Fruit fly (Drosophila melanogaster) whole organism, embryonic: ENCODE results near the gene CG6726.

ENCODE experiments used
- CG11398 ChIP-seq: fragments of 200-800 bp; sonication (Bioruptor generic); optimal IDR thresholded peaks from 2 replicates; lab custom pipeline; 2016; ENCODE audit warnings: missing biosample characterization, missing genetic modification characterization
- CG11560 ChIP-seq: fragments of 200-800 bp; sonication (Bioruptor generic); IDR thresholded peaks from 3 replicates; pipeline ENCODE4 v1.3.6; 2022; ENCODE audit warnings: missing biosample characterization, missing genetic modification characterization
- CG11696 ChIP-seq: fragments of 200-800 bp; sonication (Bioruptor generic); IDR thresholded peaks from 2 replicates; pipeline ENCODE4 v1.3.6; 2022; ENCODE audit warnings: missing biosample characterization, missing genetic modification characterization
- CG12299 ChIP-seq: fragments of 200-800 bp; sonication (Bioruptor generic); optimal IDR thresholded peaks from 2 replicates; lab custom pipeline; 2018; ENCODE audit warnings: missing biosample characterization, mild to moderate bottlenecking, missing genetic modification characterization
- CG13123 ChIP-seq: fragments of 200-800 bp; sonication (Bioruptor generic); optimal IDR thresholded peaks from 2 replicates; lab custom pipeline; 2016; ENCODE audit warnings: missing biosample characterization, missing genetic modification characterization
- CG14860 ChIP-seq: fragments of 200-800 bp; sonication (Bioruptor generic); IDR thresholded peaks from 3 replicates; pipeline ENCODE4 v1.3.6; 2022; ENCODE audit warnings: missing biosample characterization, missing genetic modification characterization; ENCODE audit not compliant: partially characterized antibody
- CG16815 ChIP-seq: fragments of 200-800 bp; sonication (Bioruptor generic); optimal IDR thresholded peaks from 3 replicates; lab custom pipeline; 2017; ENCODE audit warnings: missing biosample characterization, mild to moderate bottlenecking, missing genetic modification characterization
- CG17568 ChIP-seq: fragments of 200-800 bp; sonication (Bioruptor generic); optimal IDR thresholded peaks from 2 replicates; lab custom pipeline; 2018; ENCODE audit warnings: missing biosample characterization, mild to moderate bottlenecking, missing genetic modification characterization, moderate library complexity
- CG2120 ChIP-seq: fragments of 200-800 bp; sonication (Bioruptor generic); optimal IDR thresholded peaks from 3 replicates; lab custom pipeline; 2016; ENCODE audit warnings: missing biosample characterization, missing genetic modification characterization
- CG2199 ChIP-seq: fragments of 200-800 bp; sonication (Bioruptor generic); IDR thresholded peaks from 3 replicates; pipeline ENCODE4 v1.3.6; 2022; ENCODE audit warnings: missing biosample characterization, missing genetic modification characterization
- CG2875 ChIP-seq: fragments of 200-800 bp; sonication (Bioruptor generic); optimal IDR thresholded peaks from 2 replicates; lab custom pipeline; 2017; ENCODE audit warnings: missing biosample characterization, mild to moderate bottlenecking, missing genetic modification characterization, missing genetic modification reagents
- CG3281 ChIP-seq: fragments of 200-800 bp; sonication (Bioruptor generic); optimal IDR thresholded peaks from 3 replicates; lab custom pipeline; 2017; ENCODE audit warnings: missing biosample characterization, mild to moderate bottlenecking, missing genetic modification characterization
- CG4404 ChIP-seq: fragments of 200-800 bp; sonication (Bioruptor generic); IDR thresholded peaks from 2 replicates; pipeline ENCODE4 v1.3.6; 2022; ENCODE audit warnings: missing biosample characterization, missing genetic modification characterization
- CG5180 ChIP-seq: fragments of 200-800 bp; sonication (Bioruptor generic); optimal IDR thresholded peaks from 3 replicates; lab custom pipeline; 2017; ENCODE audit warnings: missing biosample characterization, missing genetic modification characterization, mild to moderate bottlenecking, moderate library complexity, missing genetic modification reagents
- CG6272 ChIP-seq: fragments of 200-800 bp; sonication (Bioruptor generic); IDR thresholded peaks from 2 replicates; pipeline ENCODE4 v1.3.6; 2022; ENCODE audit warnings: missing biosample characterization, missing genetic modification characterization
- CG6683 ChIP-seq: fragments of 200-800 bp; sonication (Bioruptor generic); optimal IDR thresholded peaks from 2 replicates; lab custom pipeline; 2017; ENCODE audit warnings: missing biosample characterization, mild to moderate bottlenecking, missing genetic modification characterization, missing genetic modification reagents
- CG7745 ChIP-seq: fragments of 200-800 bp; sonication (Bioruptor generic); optimal IDR thresholded peaks from 2 replicates; lab custom pipeline; 2018; ENCODE audit warnings: missing biosample characterization, mild to moderate bottlenecking, missing genetic modification characterization, moderate library complexity
- CG8924 ChIP-seq: fragments of 200-800 bp; optimal IDR thresholded peaks from 3 replicates; lab custom pipeline; 2019; ENCODE audit warnings: missing biosample characterization, mild to moderate bottlenecking, missing genetic modification characterization, moderate library complexity
- CHES-1-like ChIP-seq: fragments of 200-800 bp; sonication (Bioruptor generic); optimal IDR thresholded peaks from 2 replicates; lab custom pipeline; 2016; ENCODE audit warnings: missing biosample characterization, missing genetic modification characterization
- Ets65A ChIP-seq: fragments of 200-800 bp; sonication (Bioruptor generic); peaks from one replicate; lab custom pipeline; 2016; ENCODE audit warnings: missing biosample characterization, missing genetic modification characterization
- Fer1 ChIP-seq: fragments of 200-800 bp; sonication (Bioruptor generic); optimal IDR thresholded peaks from 2 replicates; lab custom pipeline; 2017; ENCODE audit warnings: missing biosample characterization, mild to moderate bottlenecking, missing genetic modification characterization
- HmgZ ChIP-seq: fragments of 200-800 bp; sonication (Bioruptor generic); optimal IDR thresholded peaks from 2 replicates; lab custom pipeline; 2018; ENCODE audit warnings: missing biosample characterization, mild to moderate bottlenecking, missing genetic modification characterization
- Hr39 ChIP-seq: fragments of >200 bp; optimal IDR thresholded peaks from 2 replicates; lab custom pipeline; 2017
- Hr51 ChIP-seq, 2 experiments: fragments of 200-800 bp; sonication (Bioruptor generic); optimal IDR thresholded peaks; 2 replicates in 1 of 2; 3 replicates in 1 of 2; lab custom pipeline; 2016 to 2018; ENCODE audit warnings: missing biosample characterization in 2 of 2, missing genetic modification characterization in 2 of 2, mild to moderate bottlenecking in 1 of 2, moderate library complexity in 1 of 2
- Lpt ChIP-seq: fragments of >200 bp; optimal IDR thresholded peaks from 2 replicates; lab custom pipeline; 2018; ENCODE audit warnings: missing biosample characterization, missing genetic modification characterization
- Sry-β ChIP-seq: fragments of 200-800 bp; sonication (Bioruptor generic); optimal IDR thresholded peaks from 2 replicates; lab custom pipeline; 2018; ENCODE audit warnings: missing biosample characterization, mild to moderate bottlenecking, missing genetic modification characterization, moderate library complexity
- Sry-δ ChIP-seq: fragments of 200-800 bp; sonication (Bioruptor generic); optimal IDR thresholded peaks from 2 replicates; lab custom pipeline; 2016; ENCODE audit warnings: missing biosample characterization, missing genetic modification characterization
- Stat92E ChIP-seq, 3 experiments: fragments of >200 bp in 2 of 3; fragments of 200-800 bp in 1 of 3; sonication (Bioruptor generic) in 1 of 3; optimal IDR thresholded peaks; 2 replicates each; lab custom pipeline; 2017 to 2019; ENCODE audit warnings: missing biosample characterization in 3 of 3, missing genetic modification characterization in 3 of 3, mild to moderate bottlenecking in 1 of 3, moderate library complexity in 1 of 3
- Tbp ChIP-seq: fragments of >200 bp; optimal IDR thresholded peaks from 2 replicates; lab custom pipeline; 2018; ENCODE audit warnings: missing biosample characterization, missing genetic modification characterization
- ab ChIP-seq: fragments of 200-800 bp; sonication (Bioruptor generic); optimal IDR thresholded peaks from 2 replicates; lab custom pipeline; 2016; ENCODE audit warnings: missing biosample characterization, missing genetic modification characterization
- bsh ChIP-seq, 2 experiments: fragments of 200-800 bp; sonication (Bioruptor generic); optimal IDR thresholded peaks; 2 replicates each; lab custom pipeline; 2017 to 2018; ENCODE audit warnings: mild to moderate bottlenecking in 2 of 2, missing biosample characterization in 2 of 2, missing genetic modification characterization in 2 of 2, moderate library complexity in 1 of 2
- cato ChIP-seq: fragments of 200-800 bp; sonication (Bioruptor generic); optimal IDR thresholded peaks from 2 replicates; lab custom pipeline; 2016; ENCODE audit warnings: missing biosample characterization, missing genetic modification characterization, borderline replicate concordance
- ci ChIP-seq: fragments of 200-800 bp; sonication (Bioruptor generic); IDR thresholded peaks from 3 replicates; pipeline ENCODE4 v1.3.6; 2022; ENCODE audit warnings: missing biosample characterization, missing genetic modification characterization
- dan ChIP-seq: fragments of 200-800 bp; sonication (Bioruptor generic); IDR thresholded peaks from 2 replicates; pipeline ENCODE4 v1.3.6; 2022; ENCODE audit warnings: missing biosample characterization, missing genetic modification characterization
- dimm ChIP-seq: fragments of 200-800 bp; sonication (Bioruptor generic); IDR thresholded peaks from 2 replicates; pipeline ENCODE4 v1.3.6; 2022; ENCODE audit warnings: missing biosample characterization, missing genetic modification characterization
- dm ChIP-seq: fragments of 200-800 bp; sonication (Bioruptor generic); optimal IDR thresholded peaks from 3 replicates; lab custom pipeline; 2016; ENCODE audit warnings: missing biosample characterization, missing genetic modification characterization
- dmrt99B ChIP-seq: fragments of 200-800 bp; sonication (Bioruptor generic); optimal IDR thresholded peaks from 2 replicates; lab custom pipeline; 2018; ENCODE audit warnings: missing biosample characterization, mild to moderate bottlenecking, missing genetic modification characterization, moderate library complexity
- fd64A ChIP-seq: fragments of 200-800 bp; sonication (Bioruptor generic); optimal IDR thresholded peaks from 3 replicates; lab custom pipeline; 2018; ENCODE audit warnings: missing biosample characterization, mild to moderate bottlenecking, missing genetic modification characterization
- fd96Cb ChIP-seq: fragments of 200-800 bp; sonication (Bioruptor generic); optimal IDR thresholded peaks from 2 replicates; lab custom pipeline; 2018; ENCODE audit warnings: missing biosample characterization, mild to moderate bottlenecking, missing genetic modification characterization, moderate library complexity
- gsb-n ChIP-seq: fragments of 200-800 bp; sonication (Bioruptor generic); optimal IDR thresholded peaks from 3 replicates; lab custom pipeline; 2018; ENCODE audit warnings: missing biosample characterization, mild to moderate bottlenecking, missing genetic modification characterization
- jigr1 ChIP-seq: fragments of 200-800 bp; sonication (Bioruptor generic); IDR thresholded peaks from 3 replicates; pipeline ENCODE4 v1.3.6; 2022; ENCODE audit warnings: missing biosample characterization, missing genetic modification characterization
- knrl ChIP-seq: fragments of 200-800 bp; sonication (Bioruptor generic); IDR thresholded peaks from 3 replicates; pipeline ENCODE4 v1.3.6; 2022; ENCODE audit warnings: missing biosample characterization, missing genetic modification characterization; ENCODE audit not compliant: partially characterized antibody
- pan ChIP-seq, 4 experiments: fragments of >200 bp in 3 of 4; fragments of 200-800 bp in 1 of 4; sonication (Bioruptor generic) in 1 of 4; optimal IDR thresholded peaks in 3 of 4; IDR thresholded peaks in 1 of 4; 2 replicates each; pipeline versions ENCODE4 v1.3.6 to Lab custom; 2017 to 2022; ENCODE audit warnings: missing biosample characterization in 2 of 4, missing genetic modification characterization in 2 of 4, mixed read lengths in 1 of 4
- ro ChIP-seq: fragments of 200-800 bp; sonication (Bioruptor generic); IDR thresholded peaks from 2 replicates; pipeline ENCODE4 v1.3.6; 2022; ENCODE audit warnings: missing biosample characterization, missing genetic modification characterization
- sd ChIP-seq: fragments of 200-800 bp; sonication (Bioruptor generic); optimal IDR thresholded peaks from 3 replicates; lab custom pipeline; 2018; ENCODE audit warnings: missing biosample characterization, mild to moderate bottlenecking, missing genetic modification characterization, moderate library complexity
- sim ChIP-seq: fragments of 200-800 bp; sonication (Bioruptor generic); IDR thresholded peaks from 2 replicates; pipeline ENCODE4 v1.3.6; 2022; ENCODE audit warnings: missing biosample characterization, missing genetic modification characterization
- sisA ChIP-seq: fragments of 200-800 bp; sonication (Bioruptor generic); IDR thresholded peaks from 2 replicates; pipeline ENCODE4 v1.3.6; 2022; ENCODE audit warnings: missing biosample characterization, missing genetic modification characterization
- tll ChIP-seq, 2 experiments: fragments of 200-800 bp in 1 of 2; fragments of >200 bp in 1 of 2; sonication (Bioruptor generic) in 1 of 2; optimal IDR thresholded peaks; 2 replicates each; lab custom pipeline; 2017 to 2019; ENCODE audit warnings: missing biosample characterization in 2 of 2, missing genetic modification characterization in 2 of 2, mild to moderate bottlenecking in 1 of 2, moderate library complexity in 1 of 2
- yki ChIP-seq: fragments of >200 bp; optimal IDR thresholded peaks from 3 replicates; lab custom pipeline; 2018
- zfh2 ChIP-seq: fragments of 200-800 bp; sonication (Bioruptor generic); optimal IDR thresholded peaks from 2 replicates; lab custom pipeline; 2016; ENCODE audit warnings: missing biosample characterization, missing genetic modification characterization

Gene CG6726

dm6 chr3R:23048690-23049118, 42.8 kb upstream of the CG6726 start (continued):
- TF ChIP-seq fd64A (no peak), CG8924 (peak; percentile 85), CG11696 (GFP tag; lab: Robert Waterston, UW) (peak; percentile 10; the same call in 1 of the 2 replicates), CHES-1-like (GFP tag; lab: Kevin White, UChicago) (no peak), dm (GFP tag; lab: Kevin White, UChicago) (peak; percentile 18), dmrt99B (peak; percentile 92), yki (no peak), gsb-n (tag; lab: Kevin White, UChicago) (peak; percentile 42), Hr39 (lab: Kevin White, UChicago) (no peak), CG6272 (GFP tag; lab: Robert Waterston, UW) (no peak; the same call in 1 of the 2 replicates), sisA (peak; percentile 58), pan (optimal IDR thresholded peaks at IDR 0.05; lab: Kevin White, UChicago) (no peak), pan (GFP tag; optimal IDR thresholded peaks at IDR 0.05 in 1 of 2, IDR thresholded peaks at IDR 0.05 in 1 of 2) (peak in 1 of 2 experiments; percentile 53), CG3281 (peak; percentile 76), CG2120 (GFP tag; lab: Kevin White, UChicago) (peak; percentile 57), CG12299 (tag; lab: Kevin White, UChicago) (peak; percentile 61), CG5180 (GFP tag; lab: Kevin White, UChicago) (peak; percentile 67), Ets65A (GFP tag; lab: Kevin White, UChicago) (peak; percentile 95), bsh (GFP tag; optimal IDR thresholded peaks at IDR 0.05; lab: Kevin White, UChicago) (peak; percentile 68 to 81), HmgZ (peak; percentile 55), CG11398 (GFP tag; lab: Kevin White, UChicago) (no peak), tll (GFP tag; optimal IDR thresholded peaks at IDR 0.05; lab: Kevin White, UChicago) (no peak), knrl (no peak), Fer1 (GFP tag; lab: Kevin White, UChicago) (peak; percentile 72), Sry-β (GFP tag; lab: Kevin White, UChicago) (no peak), Tbp (no peak), Hr51 (GFP tag; optimal IDR thresholded peaks at IDR 0.05; lab: Kevin White, UChicago) (peak; percentile 25 to 87), Sry-δ (GFP tag; lab: Kevin White, UChicago) (no peak), Lpt (GFP tag; lab: Kevin White, UChicago) (no peak), fd96Cb (tag; lab: Kevin White, UChicago) (peak; percentile 75), sim (GFP tag; lab: Robert Waterston, UW) (no peak), jigr1 (GFP tag; lab: Robert Waterston, UW) (no peak), CG13123 (no peak), sd (tag; lab: Kevin White, UChicago) (peak; percentile 42), CG4404 (GFP tag; lab: Robert Waterston, UW) (0 out of 2 replicates have a peak, but pooled peaks have one; percentile 23), cato (GFP tag; lab: Kevin White, UChicago) (peak; percentile 52), CG7745 (tag; lab: Kevin White, UChicago) (no peak), zfh2 (no peak), CG17568 (GFP tag; lab: Kevin White, UChicago) (peak; percentile 41), CG2875 (GFP tag; lab: Kevin White, UChicago) (peak; percentile 68), Stat92E (GFP tag; optimal IDR thresholded peaks at IDR 0.05; lab: Kevin White, UChicago) (peak in 1 of 3 experiments; percentile 32), CG16815 (GFP tag; lab: Kevin White, UChicago) (no peak), ab (GFP tag; lab: Kevin White, UChicago) (no peak), CG2199 (GFP tag; lab: Robert Waterston, UW) (no peak), CG14860 (no peak), ci (GFP tag; lab: Robert Waterston, UW) (peak; percentile 65), CG11560 (0 out of 3 replicates have a peak, but pooled peaks have one; percentile 42), CG6683 (peak; percentile 43), ro (GFP tag; lab: Robert Waterston, UW) (no peak), dimm (no peak), dan (GFP tag; lab: Robert Waterston, UW) (no peak)
